Fruit fly (Drosophila melanogaster) whole organism, wandering third instar larva: ENCODE measurements around the gene CG31205.

ENCODE experiments used
- Abd-B ChIP-seq: fragments of >200 bp; optimal IDR thresholded peaks from 2 replicates; lab custom pipeline; 2017; ENCODE audit warnings: missing biosample characterization, missing genetic modification characterization
- CG32264 ChIP-seq: fragments of 200-800 bp; sonication (Bioruptor generic); optimal IDR thresholded peaks from 2 replicates; lab custom pipeline; 2016; ENCODE audit warnings: missing biosample characterization, missing genetic modification characterization
- CG9705 ChIP-seq: fragments of 200-800 bp; sonication (Bioruptor generic); optimal IDR thresholded peaks from 2 replicates; lab custom pipeline; 2018; ENCODE audit warnings: missing biosample characterization, mild to moderate bottlenecking, missing genetic modification characterization
- CrebA ChIP-seq: fragments of 200-800 bp; sonication (Bioruptor generic); optimal IDR thresholded peaks from 2 replicates; lab custom pipeline; 2016; ENCODE audit warnings: missing biosample characterization, mild to moderate bottlenecking, missing genetic modification characterization, borderline replicate concordance
- Dfd ChIP-seq: fragments of >200 bp; optimal IDR thresholded peaks from 2 replicates; lab custom pipeline; 2017; ENCODE audit warnings: missing biosample characterization, missing genetic modification characterization
- Dif ChIP-seq: fragments of 200-275, 200-300 bp; sonication (Bioruptor generic); optimal IDR thresholded peaks from 2 replicates; lab custom pipeline; 2018; ENCODE audit warnings: missing biosample characterization, missing genetic modification characterization; ENCODE audit not compliant: partially characterized antibody
- GATAd ChIP-seq: sonication (Bioruptor generic); optimal IDR thresholded peaks from 2 replicates; lab custom pipeline; 2016; ENCODE audit warnings: missing biosample characterization, missing genetic modification characterization
- HLH106 ChIP-seq: fragments of 200-800 bp; optimal IDR thresholded peaks from 3 replicates; lab custom pipeline; 2019; ENCODE audit warnings: missing biosample characterization, mild to moderate bottlenecking, missing genetic modification characterization, moderate library complexity
- Hnf4 ChIP-seq: fragments of 200-800 bp; sonication (Bioruptor generic); optimal IDR thresholded peaks from 2 replicates; lab custom pipeline; 2016; ENCODE audit warnings: missing biosample characterization, mild to moderate bottlenecking, missing genetic modification characterization
- Hr78 ChIP-seq: fragments of >200 bp; optimal IDR thresholded peaks from 2 replicates; lab custom pipeline; 2017; ENCODE audit warnings: missing biosample characterization, missing genetic modification characterization
- Mio ChIP-seq: sonication (Bioruptor generic); optimal IDR thresholded peaks from 2 replicates; lab custom pipeline; 2016; ENCODE audit warnings: missing biosample characterization, missing genetic modification characterization
- Myc ChIP-seq: fragments of >200 bp; optimal IDR thresholded peaks from 2 replicates; lab custom pipeline; 2017
- OdsH ChIP-seq: fragments of 200-800 bp; sonication (Bioruptor generic); optimal IDR thresholded peaks from 2 replicates; lab custom pipeline; 2016; ENCODE audit warnings: missing biosample characterization, mild to moderate bottlenecking, missing genetic modification characterization
- Rel ChIP-seq, 2 experiments: fragments of 200-800 bp; sonication (Bioruptor generic) in 1 of 2; optimal IDR thresholded peaks; 2 replicates in 1 of 2; 3 replicates in 1 of 2; lab custom pipeline; 2016 to 2019; ENCODE audit warnings: mild to moderate bottlenecking in 2 of 2, missing biosample characterization in 2 of 2, missing genetic modification characterization in 2 of 2, moderate library complexity in 1 of 2
- Sp1 ChIP-seq: fragments of 200-800 bp; sonication (Bioruptor generic); optimal IDR thresholded peaks from 3 replicates; lab custom pipeline; 2019; ENCODE audit warnings: missing biosample characterization, mild to moderate bottlenecking, missing genetic modification characterization, moderate library complexity
- dl ChIP-seq, 2 experiments: fragments of 175-275, 200-275 bp in 1 of 2; fragments of 200-275 bp in 1 of 2; sonication (Bioruptor generic); optimal IDR thresholded peaks; lab custom pipeline; 2018; ENCODE audit warnings: mild to moderate bottlenecking in 2 of 2, missing biosample characterization in 2 of 2, missing genetic modification characterization in 2 of 2, moderate library complexity in 2 of 2; ENCODE audit not compliant: partially characterized antibody in 2 of 2, insufficient read depth in 1 of 2
- dmrt93B ChIP-seq: fragments of 200-800 bp; sonication (Bioruptor generic); optimal IDR thresholded peaks from 2 replicates; lab custom pipeline; 2018; ENCODE audit warnings: missing biosample characterization, mild to moderate bottlenecking, missing genetic modification characterization
- dsf ChIP-seq: sonication (Bioruptor generic); optimal IDR thresholded peaks from 2 replicates; lab custom pipeline; 2016; ENCODE audit warnings: missing biosample characterization, missing genetic modification characterization, borderline replicate concordance
- ey ChIP-seq: fragments of 200-800 bp; sonication (Bioruptor generic); optimal IDR thresholded peaks from 2 replicates; lab custom pipeline; 2016; ENCODE audit warnings: missing biosample characterization, missing genetic modification characterization
- fru ChIP-seq: fragments of 200-800 bp; sonication (Bioruptor generic); optimal IDR thresholded peaks from 3 replicates; lab custom pipeline; 2016; ENCODE audit warnings: missing biosample characterization, mild to moderate bottlenecking, missing genetic modification characterization
- h ChIP-seq: fragments of 200-800 bp; sonication (Bioruptor generic); optimal IDR thresholded peaks from 3 replicates; lab custom pipeline; 2016; ENCODE audit warnings: missing biosample characterization, mild to moderate bottlenecking, missing genetic modification characterization
- lola ChIP-seq: fragments of >200 bp; optimal IDR thresholded peaks from 2 replicates; lab custom pipeline; 2017; ENCODE audit warnings: missing biosample characterization, missing genetic modification characterization
- pan ChIP-seq: fragments of >200 bp; optimal IDR thresholded peaks from 2 replicates; lab custom pipeline; 2017
- psq ChIP-seq: fragments of 200-800 bp; sonication (Bioruptor generic); optimal IDR thresholded peaks from 3 replicates; lab custom pipeline; 2017; ENCODE audit warnings: missing biosample characterization, mild to moderate bottlenecking, missing genetic modification characterization, moderate library complexity
- sage ChIP-seq: fragments of 200-800 bp; sonication (Bioruptor generic); optimal IDR thresholded peaks from 2 replicates; lab custom pipeline; 2016; ENCODE audit warnings: missing biosample characterization, mild to moderate bottlenecking, missing genetic modification characterization
- usp ChIP-seq: fragments of >200 bp; optimal IDR thresholded peaks from 2 replicates; lab custom pipeline; 2017; ENCODE audit warnings: missing biosample characterization, missing genetic modification characterization
- woc ChIP-seq: sonication (Bioruptor generic); optimal IDR thresholded peaks from 2 replicates; lab custom pipeline; 2016; ENCODE audit warnings: missing biosample characterization, mild to moderate bottlenecking, missing genetic modification characterization

The CG31205 gene

DNA sequence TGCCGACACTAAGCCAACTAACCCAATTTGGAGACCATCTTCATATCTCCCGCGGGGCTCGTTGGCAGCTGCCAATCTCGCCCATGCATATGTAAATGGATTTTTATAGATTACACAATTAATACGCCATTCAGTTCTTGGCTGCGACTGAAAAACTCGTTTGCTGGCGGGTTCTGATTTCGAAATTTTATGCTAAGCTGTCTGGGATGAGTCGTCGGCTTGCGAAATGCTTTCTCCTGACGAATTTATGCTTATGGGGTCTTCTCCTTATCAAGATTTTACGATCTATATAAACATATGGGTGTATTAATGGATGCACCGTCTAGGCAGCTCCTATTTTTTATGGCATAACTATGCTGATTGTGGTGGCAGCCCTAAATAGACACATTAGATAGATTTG is 7.6 kb downstream of the CG31205 start, which contains the start of gene CG17267:
Gene CG17267, minus strand, starts transcription at position 101 of the 400 bp plus-strand sequence.
- TF ChIP-seq usp (GFP tag; lab: Kevin White, UChicago), result no peak

dm6 chr3R:20739971-20740370 is 8.5 kb downstream of the CG31205 start, which contains the start of gene CG42322:
TSS of gene CG42322 (plus strand) at chr3R:20740108.
- no peak for TF ChIP-seq GATAd (GFP tag; lab: Kevin White, UChicago)
- TF ChIP-seq woc, result no peak
- no peak for TF ChIP-seq psq (GFP tag; lab: Kevin White, UChicago)
- TF ChIP-seq Hnf4 (GFP tag; lab: Kevin White, UChicago), result no peak
- TF ChIP-seq Hr78 (GFP tag; lab: Kevin White, UChicago), result no peak
- TF ChIP-seq Myc (lab: Kevin White, UChicago), result no peak
- no peak for TF ChIP-seq Dif (GFP tag; lab: Kevin White, UChicago)
- TF ChIP-seq, all 38 proteins: peak for 0

DNA sequence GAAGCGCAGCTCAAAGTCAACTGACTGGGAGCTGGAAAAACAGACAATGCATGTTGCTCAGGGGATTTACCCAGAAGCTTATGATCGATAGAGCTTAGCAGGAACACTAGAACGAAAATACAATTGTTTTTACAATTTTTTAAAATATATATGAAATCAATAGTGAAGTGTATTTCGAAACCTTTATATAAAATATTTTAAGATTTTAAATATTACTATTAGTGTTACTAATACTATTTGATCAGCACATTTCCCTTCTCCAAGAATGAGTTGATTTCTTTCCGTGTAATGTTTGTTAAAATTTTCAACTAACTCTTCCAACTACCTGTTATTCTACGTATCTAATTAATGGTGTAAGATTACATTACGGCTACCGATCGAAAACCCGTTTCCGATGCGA is 12.3 kb downstream of the CG31205 start, which contains the start of gene CG31199:
Gene CG31199, minus strand, starts transcription at position 101 of the 400 bp plus-strand sequence.
- TF ChIP-seq usp (GFP tag; lab: Kevin White, UChicago) (no peak), Dif (GFP tag; lab: Kevin White, UChicago) (no peak), HLH106 (tag; lab: Kevin White, UChicago) (no peak), woc (no peak), Myc (lab: Kevin White, UChicago) (no peak), dl (GFP tag; optimal IDR thresholded peaks at IDR 0.05; lab: Kevin White, UChicago; ENCODE audit: insufficient read depth in 1 of 2, partially characterized antibody in 2 of 2) (no peak), Dfd (no peak), psq (GFP tag; lab: Kevin White, UChicago) (no peak), Sp1 (GFP tag; lab: Kevin White, UChicago) (no peak), ey (no peak), sage (no peak)

DNA sequence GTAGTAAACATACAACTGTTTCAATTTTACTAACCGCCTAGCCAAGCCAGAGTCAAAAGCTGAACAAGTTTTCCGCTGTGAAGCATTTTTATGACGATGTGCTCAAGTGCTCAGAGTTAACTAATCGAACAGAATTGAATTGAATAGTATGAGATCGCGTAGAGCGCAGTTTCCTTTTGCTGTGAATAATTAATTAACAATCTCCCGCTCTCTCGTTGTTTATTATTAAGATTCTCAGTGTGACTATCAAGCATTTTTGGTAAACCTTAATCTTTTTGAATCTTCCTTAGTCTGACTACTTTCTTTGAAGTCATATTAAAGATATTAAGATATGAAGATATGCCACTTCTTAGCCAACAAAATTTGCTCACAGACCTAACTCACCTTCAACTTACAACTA is 13.8 kb downstream of the CG31205 start, which contains the start of gene CG31200:
Gene CG31200, minus strand, starts transcription at position 101 of the 400 bp plus-strand sequence.
- TF ChIP-seq Mio (GFP tag; lab: Kevin White, UChicago), result no peak
- TF ChIP-seq CrebA (GFP tag; lab: Kevin White, UChicago), result no peak
- no peak for TF ChIP-seq dl (GFP tag; optimal IDR thresholded peaks at IDR 0.05; lab: Kevin White, UChicago; ENCODE audit: insufficient read depth in 1 of 2, partially characterized antibody in 2 of 2)
- no peak for TF ChIP-seq Rel (GFP tag; optimal IDR thresholded peaks at IDR 0.05; lab: Kevin White, UChicago)
- no peak for TF ChIP-seq Rel (tag; optimal IDR thresholded peaks at IDR 0.05; lab: Kevin White, UChicago)
- no peak for TF ChIP-seq GATAd (GFP tag; lab: Kevin White, UChicago)
- TF ChIP-seq psq (GFP tag; lab: Kevin White, UChicago), result no peak
- no peak for TF ChIP-seq Sp1 (GFP tag; lab: Kevin White, UChicago)
- no peak for TF ChIP-seq usp (GFP tag; lab: Kevin White, UChicago)
- TF ChIP-seq h (GFP tag; lab: Kevin White, UChicago), result no peak
- no peak for TF ChIP-seq OdsH (GFP tag; lab: Kevin White, UChicago)
- no peak for TF ChIP-seq Abd-B (GFP tag; lab: Kevin White, UChicago)
- no peak for TF ChIP-seq Myc (lab: Kevin White, UChicago)
- no peak for TF ChIP-seq CG9705 (GFP tag; lab: Kevin White, UChicago)
- TF ChIP-seq pan (lab: Kevin White, UChicago), result no peak
- no peak for TF ChIP-seq ey
- TF ChIP-seq Dfd, result no peak
- no peak for TF ChIP-seq CG32264 (GFP tag; lab: Kevin White, UChicago)
- no peak for TF ChIP-seq dsf (GFP tag; lab: Kevin White, UChicago)
- no peak for TF ChIP-seq lola (GFP tag; lab: Kevin White, UChicago)
- no peak for TF ChIP-seq fru

dm6 chr3R:20748974-20749373 is 17.5 kb downstream of the CG31205 start, which contains the start of gene Prosalpha4T1:
TSS of gene Prosalpha4T1 (minus strand) at chr3R:20749074.
- TF ChIP-seq usp (GFP tag; lab: Kevin White, UChicago) (no peak), Dfd (no peak), psq (GFP tag; lab: Kevin White, UChicago) (no peak), OdsH (GFP tag; lab: Kevin White, UChicago) (no peak), dmrt93B (GFP tag; lab: Kevin White, UChicago) (no peak), pan (lab: Kevin White, UChicago) (no peak), fru (no peak), Dif (GFP tag; lab: Kevin White, UChicago) (no peak), CG32264 (GFP tag; lab: Kevin White, UChicago) (no peak), h (GFP tag; lab: Kevin White, UChicago) (no peak), sage (no peak), lola (GFP tag; lab: Kevin White, UChicago) (no peak)
- TF ChIP-seq, all 38 proteins: peak for 0
